Fruit fly (Drosophila melanogaster) whole organism, embryonic: ENCODE results near the gene prtp.

Experiments used
- Asciz ChIP-seq: fragments of 200-800 bp; sonication (Bioruptor generic); optimal IDR thresholded peaks from 2 replicates; lab custom pipeline; 2017; ENCODE audit warnings: missing biosample characterization, mild to moderate bottlenecking, missing genetic modification characterization, missing genetic modification reagents
- Bteb2 ChIP-seq: fragments of 200-800 bp; sonication (Bioruptor generic); optimal IDR thresholded peaks from 2 replicates; lab custom pipeline; 2016; ENCODE audit warnings: missing biosample characterization, missing genetic modification characterization
- CG10267 ChIP-seq: fragments of 200-800 bp; sonication (Bioruptor generic); optimal IDR thresholded peaks from 2 replicates; lab custom pipeline; 2018; ENCODE audit warnings: missing biosample characterization, mild to moderate bottlenecking, missing genetic modification characterization, moderate library complexity
- CG10565 ChIP-seq: fragments of 200-800 bp; sonication (Bioruptor generic); optimal IDR thresholded peaks from 3 replicates; lab custom pipeline; 2016; ENCODE audit warnings: missing biosample characterization, mild to moderate bottlenecking, missing genetic modification characterization
- CG11398 ChIP-seq: fragments of 200-800 bp; sonication (Bioruptor generic); optimal IDR thresholded peaks from 2 replicates; lab custom pipeline; 2016; ENCODE audit warnings: missing biosample characterization, missing genetic modification characterization
- CG12391 ChIP-seq: fragments of 200-800 bp; sonication (Bioruptor generic); optimal IDR thresholded peaks from 3 replicates; lab custom pipeline; 2018; ENCODE audit warnings: missing biosample characterization, mild to moderate bottlenecking, missing genetic modification characterization, moderate library complexity
- CG12942 ChIP-seq: fragments of 200-800 bp; sonication (Bioruptor generic); optimal IDR thresholded peaks from 3 replicates; lab custom pipeline; 2016; ENCODE audit warnings: missing biosample characterization, missing genetic modification characterization
- CG14667 ChIP-seq: fragments of 200-800 bp; sonication (Bioruptor generic); IDR thresholded peaks from 2 replicates; pipeline ENCODE4 v1.3.6; 2022; ENCODE audit warnings: missing biosample characterization, missing genetic modification characterization
- CG15011 ChIP-seq: fragments of 200-800 bp; sonication (Bioruptor generic); optimal IDR thresholded peaks from 3 replicates; lab custom pipeline; 2018; ENCODE audit warnings: missing biosample characterization, mild to moderate bottlenecking, missing genetic modification characterization
- CG16815 ChIP-seq: fragments of 200-800 bp; sonication (Bioruptor generic); optimal IDR thresholded peaks from 3 replicates; lab custom pipeline; 2017; ENCODE audit warnings: missing biosample characterization, mild to moderate bottlenecking, missing genetic modification characterization
- CG2199 ChIP-seq: fragments of 200-800 bp; sonication (Bioruptor generic); IDR thresholded peaks from 3 replicates; pipeline ENCODE4 v1.3.6; 2022; ENCODE audit warnings: missing biosample characterization, missing genetic modification characterization
- CG2202 ChIP-seq: fragments of 200-800 bp; sonication (Bioruptor generic); optimal IDR thresholded peaks from 2 replicates; lab custom pipeline; 2018; ENCODE audit warnings: missing biosample characterization, mild to moderate bottlenecking, missing genetic modification characterization
- CG2678 ChIP-seq: fragments of 200-800 bp; sonication (Bioruptor generic); optimal IDR thresholded peaks from 3 replicates; lab custom pipeline; 2019; ENCODE audit warnings: missing biosample characterization, mild to moderate bottlenecking, missing genetic modification characterization, moderate library complexity
- CG2712 ChIP-seq: fragments of 200-800 bp; optimal IDR thresholded peaks from 3 replicates; lab custom pipeline; 2019; ENCODE audit warnings: missing biosample characterization, mild to moderate bottlenecking, missing genetic modification characterization, moderate library complexity
- CG31441 ChIP-seq: fragments of 200-800 bp; sonication (Bioruptor generic); IDR thresholded peaks from 2 replicates; pipeline ENCODE4 v1.3.6; 2022; ENCODE audit warnings: missing biosample characterization, missing genetic modification characterization
- CG3163 ChIP-seq: fragments of 200-800 bp; sonication (Bioruptor generic); optimal IDR thresholded peaks from 3 replicates; lab custom pipeline; 2016; ENCODE audit warnings: missing biosample characterization, missing genetic modification characterization
- CG3281 ChIP-seq: fragments of 200-800 bp; sonication (Bioruptor generic); optimal IDR thresholded peaks from 3 replicates; lab custom pipeline; 2017; ENCODE audit warnings: missing biosample characterization, mild to moderate bottlenecking, missing genetic modification characterization
- CG4282 ChIP-seq: fragments of 200-800 bp; sonication (Bioruptor generic); optimal IDR thresholded peaks from 2 replicates; lab custom pipeline; 2016; ENCODE audit warnings: missing biosample characterization, missing genetic modification characterization
- CG4328 ChIP-seq: fragments of 200-800 bp; sonication (Bioruptor generic); optimal IDR thresholded peaks from 3 replicates; lab custom pipeline; 2017; ENCODE audit warnings: missing biosample characterization, missing genetic modification reagents, missing genetic modification characterization
- CG4424 ChIP-seq: fragments of 200-800 bp; sonication (Bioruptor generic); optimal IDR thresholded peaks from 3 replicates; lab custom pipeline; 2016; ENCODE audit warnings: missing biosample characterization, missing genetic modification characterization
- Chrac-16 ChIP-seq: fragments of 200-800 bp; sonication (Bioruptor generic); optimal IDR thresholded peaks from 3 replicates; lab custom pipeline; 2016; ENCODE audit warnings: missing biosample characterization, missing genetic modification characterization
- CoRest ChIP-seq: fragments of 200-800 bp; sonication (Bioruptor generic); optimal IDR thresholded peaks from 3 replicates; lab custom pipeline; 2018; ENCODE audit warnings: missing biosample characterization, mild to moderate bottlenecking, missing genetic modification characterization, moderate library complexity
- Dp ChIP-seq: fragments of 200-800 bp; sonication (Bioruptor generic); optimal IDR thresholded peaks from 2 replicates; lab custom pipeline; 2018; ENCODE audit warnings: missing biosample characterization, mild to moderate bottlenecking, missing genetic modification characterization, moderate library complexity
- Dref ChIP-seq: fragments of 200-800 bp; sonication (Bioruptor generic); IDR thresholded peaks from 2 replicates; pipeline ENCODE4 v1.3.6; 2022; ENCODE audit warnings: missing biosample characterization, missing genetic modification characterization
- GATAe ChIP-seq: fragments of 200-800 bp; sonication (Bioruptor generic); conservative IDR thresholded peaks from 2 replicates; pipeline ENCODE4 v1.3.6; 2022; ENCODE audit warnings: missing biosample characterization, missing genetic modification characterization
- HLH3B ChIP-seq: fragments of 200-800 bp; sonication (Bioruptor generic); IDR thresholded peaks from 2 replicates; pipeline ENCODE4 v1.3.6; 2022; ENCODE audit warnings: missing biosample characterization, missing genetic modification characterization
- Kr ChIP-seq: fragments of 200-800 bp; sonication (Bioruptor generic); optimal IDR thresholded peaks from 2 replicates; lab custom pipeline; 2017; ENCODE audit warnings: missing biosample characterization, mild to moderate bottlenecking, missing genetic modification characterization
- MTF-1 ChIP-seq: fragments of 200-800 bp; sonication (Bioruptor generic); optimal IDR thresholded peaks from 2 replicates; lab custom pipeline; 2018; ENCODE audit warnings: missing biosample characterization, mild to moderate bottlenecking, missing genetic modification characterization, borderline replicate concordance
- NC2β ChIP-seq: fragments of 200-800 bp; sonication (Bioruptor generic); optimal IDR thresholded peaks from 2 replicates; lab custom pipeline; 2016; ENCODE audit warnings: missing biosample characterization, missing genetic modification characterization
- Six4 ChIP-seq: fragments of 200-800 bp; sonication (Bioruptor generic); optimal IDR thresholded peaks from 2 replicates; lab custom pipeline; 2016; ENCODE audit warnings: missing biosample characterization, missing genetic modification characterization
- Sox100B ChIP-seq: fragments of 200-800 bp; sonication (Bioruptor generic); optimal IDR thresholded peaks from 3 replicates; lab custom pipeline; 2018; ENCODE audit warnings: missing biosample characterization, mild to moderate bottlenecking, missing genetic modification characterization
- Sox102F ChIP-seq: fragments of 200-800 bp; sonication (Bioruptor generic); optimal IDR thresholded peaks from 2 replicates; lab custom pipeline; 2018; ENCODE audit warnings: missing biosample characterization, mild to moderate bottlenecking, missing genetic modification characterization, moderate library complexity
- ash1 ChIP-seq: fragments of 200-800 bp; sonication (Bioruptor generic); optimal IDR thresholded peaks from 2 replicates; lab custom pipeline; 2018; ENCODE audit warnings: missing biosample characterization, mild to moderate bottlenecking, missing genetic modification characterization
- bigmax ChIP-seq: fragments of 200-800 bp; sonication (Bioruptor generic); optimal IDR thresholded peaks from 2 replicates; lab custom pipeline; 2018; ENCODE audit warnings: missing biosample characterization, mild to moderate bottlenecking, missing genetic modification characterization
- br ChIP-seq: fragments of >200 bp; optimal IDR thresholded peaks from 2 replicates; lab custom pipeline; 2017
- cg ChIP-seq: fragments of 200-800 bp; sonication (Bioruptor generic); optimal IDR thresholded peaks from 3 replicates; lab custom pipeline; 2019; ENCODE audit warnings: missing biosample characterization, mild to moderate bottlenecking, missing genetic modification characterization, moderate library complexity
- chif ChIP-seq, 2 experiments: fragments of 200-800 bp; sonication (Bioruptor generic); optimal IDR thresholded peaks; 3 replicates each; lab custom pipeline; 2016; ENCODE audit warnings: missing biosample characterization in 2 of 2, missing genetic modification characterization in 2 of 2
- corto ChIP-seq: fragments of 200-800 bp; sonication (Bioruptor generic); optimal IDR thresholded peaks from 2 replicates; lab custom pipeline; 2016; ENCODE audit warnings: missing biosample characterization, mild to moderate bottlenecking, missing genetic modification characterization, moderate library complexity
- crc ChIP-seq: fragments of 200-800 bp; sonication (Bioruptor generic); optimal IDR thresholded peaks from 2 replicates; lab custom pipeline; 2016; ENCODE audit warnings: missing biosample characterization, missing genetic modification characterization
- crol ChIP-seq: fragments of 200-800 bp; sonication (Bioruptor generic); IDR thresholded peaks from 2 replicates; pipeline ENCODE4 v1.3.6; 2022; ENCODE audit warnings: missing biosample characterization, missing genetic modification characterization
- dysf ChIP-seq: fragments of 200-800 bp; sonication (Bioruptor generic); IDR thresholded peaks from 3 replicates; pipeline ENCODE4 v1.3.6; 2022; ENCODE audit warnings: missing biosample characterization, missing genetic modification characterization
- fd96Cb ChIP-seq: fragments of 200-800 bp; sonication (Bioruptor generic); optimal IDR thresholded peaks from 2 replicates; lab custom pipeline; 2018; ENCODE audit warnings: missing biosample characterization, mild to moderate bottlenecking, missing genetic modification characterization, moderate library complexity
- knrl ChIP-seq: fragments of 200-800 bp; sonication (Bioruptor generic); IDR thresholded peaks from 3 replicates; pipeline ENCODE4 v1.3.6; 2022; ENCODE audit warnings: missing biosample characterization, missing genetic modification characterization; ENCODE audit not compliant: partially characterized antibody
- nerfin-2 ChIP-seq: fragments of 200-800 bp; sonication (Bioruptor generic); IDR thresholded peaks from 2 replicates; pipeline ENCODE4 v1.3.6; 2022; ENCODE audit warnings: missing biosample characterization, missing genetic modification characterization; ENCODE audit not compliant: partially characterized antibody
- rib ChIP-seq: fragments of 200-800 bp; sonication (Bioruptor generic); IDR thresholded peaks from 2 replicates; pipeline ENCODE4 v1.3.6; 2022; ENCODE audit warnings: missing biosample characterization, missing genetic modification characterization
- schlank ChIP-seq: fragments of 200-800 bp; sonication (Bioruptor generic); optimal IDR thresholded peaks from 2 replicates; lab custom pipeline; 2018; ENCODE audit warnings: missing biosample characterization, mild to moderate bottlenecking, missing genetic modification characterization
- sd ChIP-seq: fragments of 200-800 bp; sonication (Bioruptor generic); optimal IDR thresholded peaks from 3 replicates; lab custom pipeline; 2018; ENCODE audit warnings: missing biosample characterization, mild to moderate bottlenecking, missing genetic modification characterization, moderate library complexity
- trem ChIP-seq: fragments of 200-800 bp; optimal IDR thresholded peaks from 3 replicates; lab custom pipeline; 2019; ENCODE audit warnings: missing biosample characterization, mild to moderate bottlenecking, missing genetic modification characterization, moderate library complexity
- unc-4 ChIP-seq: fragments of 200-800 bp; sonication (Bioruptor generic); IDR thresholded peaks from 2 replicates; pipeline ENCODE4 v1.3.6; 2022; ENCODE audit warnings: missing biosample characterization, missing genetic modification characterization; ENCODE audit not compliant: partially characterized antibody
- unpg ChIP-seq: fragments of 200-800 bp; sonication (Bioruptor generic); optimal IDR thresholded peaks from 3 replicates; lab custom pipeline; 2018; ENCODE audit warnings: missing biosample characterization, mild to moderate bottlenecking, missing genetic modification characterization, moderate library complexity

Gene prtp

DNA sequence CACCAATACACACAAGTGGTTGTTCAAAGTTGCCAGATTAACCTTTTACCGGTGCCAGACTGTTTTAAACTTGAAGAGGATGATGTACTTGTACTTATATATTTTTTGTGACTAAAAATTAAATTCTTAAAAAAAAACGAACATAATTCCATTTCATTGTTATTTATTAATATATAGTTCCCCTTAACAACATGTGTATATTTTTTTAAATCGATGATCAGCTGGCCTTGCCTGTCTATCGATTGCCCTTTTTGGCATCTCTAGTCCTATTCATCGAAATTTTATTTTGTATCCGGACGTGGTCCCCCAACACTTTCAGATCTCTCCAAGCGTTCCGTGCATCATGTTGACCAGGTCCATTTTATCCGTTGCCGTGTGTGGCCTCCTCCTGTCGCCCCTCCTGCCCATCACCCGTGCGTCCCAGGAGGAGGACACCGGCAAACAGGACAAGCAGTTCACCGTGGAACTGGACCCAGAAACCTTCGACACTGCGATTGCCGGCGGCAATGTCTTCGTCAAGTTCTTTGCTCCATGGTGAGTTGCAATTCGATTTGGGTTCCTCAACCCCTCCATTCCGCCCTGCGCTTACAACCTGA is at the start of gene prtp (continued):
- TF ChIP-seq rib (GFP tag; lab: Robert Waterston, UW) (no peak; the same call in 1 of the 2 replicates), cg (GFP tag; lab: Kevin White, UChicago) (peak; percentile 92), Chrac-16 (peak; percentile 34), Sox100B (no peak), br (lab: Kevin White, UChicago) (no peak), ash1 (no peak), CG2678 (tag; lab: Kevin White, UChicago) (no peak), CG4328 (GFP tag; lab: Kevin White, UChicago) (no peak), crc (GFP tag; lab: Kevin White, UChicago) (no peak), trem (tag; lab: Kevin White, UChicago) (peak; percentile 53), Dref (peak; percentile 66), CG2199 (GFP tag; lab: Robert Waterston, UW) (no peak), CG2712 (tag; lab: Kevin White, UChicago) (peak; percentile 27), bigmax (GFP tag; lab: Kevin White, UChicago) (no peak), Asciz (peak; percentile 3), corto (GFP tag; lab: Kevin White, UChicago) (peak; percentile 37), HLH3B (GFP tag; lab: Robert Waterston, UW) (0 out of 2 replicates have a peak, but pooled peaks have one; percentile 6), Kr (GFP tag; lab: Kevin White, UChicago) (no peak), Six4 (GFP tag; lab: Kevin White, UChicago) (peak; percentile 10), CG4282 (GFP tag; lab: Kevin White, UChicago) (no peak), CG11398 (GFP tag; lab: Kevin White, UChicago) (no peak), CG2202 (tag; lab: Kevin White, UChicago) (no peak), CG31441 (GFP tag; lab: Robert Waterston, UW) (no peak), MTF-1 (GFP tag; lab: Kevin White, UChicago) (no peak), nerfin-2 (peak; percentile 19; the same call in 1 of the 2 replicates), Sox102F (GFP tag; lab: Kevin White, UChicago) (peak; percentile 18), CoRest (tag; lab: Kevin White, UChicago) (no peak), CG14667 (GFP tag; lab: Robert Waterston, UW) (no peak), CG16815 (GFP tag; lab: Kevin White, UChicago) (no peak), dysf (GFP tag; lab: Robert Waterston, UW) (no peak), GATAe (GFP tag; lab: Robert Waterston, UW) (no peak), Bteb2 (no peak), CG12942 (no peak), CG3281 (GFP tag; lab: Kevin White, UChicago) (no peak), fd96Cb (tag; lab: Kevin White, UChicago) (no peak), knrl (GFP tag; lab: Robert Waterston, UW) (peak; percentile 58; the same call in 2 of the 3 replicates), CG10565 (GFP tag; lab: Kevin White, UChicago) (no peak), schlank (tag; lab: Kevin White, UChicago) (no peak), CG3163 (no peak), CG15011 (GFP tag; lab: Kevin White, UChicago) (no peak), sd (tag; lab: Kevin White, UChicago) (no peak), CG10267 (tag; lab: Kevin White, UChicago) (peak; percentile 50), CG12391 (tag; lab: Kevin White, UChicago) (peak; percentile 71), NC2β (GFP tag; lab: Kevin White, UChicago) (no peak), crol (GFP tag; lab: Robert Waterston, UW) (peak; percentile 63; the same call in 1 of the 2 replicates), Dp (peak; percentile 41), unc-4 (GFP tag; lab: Robert Waterston, UW) (peak; percentile 61; the same call in 1 of the 2 replicates), unpg (peak; percentile 16), CG4424 (GFP tag; lab: Kevin White, UChicago) (no peak), chif (GFP tag; optimal IDR thresholded peaks at IDR 0.05; lab: Kevin White, UChicago) (no peak)
